Worm (Caenorhabditis elegans) whole organism, L1 larva: ENCODE results near the gene Y54G2A.52.

Source experiments
- elt-2 ChIP-seq: sonication (generic microtip); optimal IDR thresholded peaks from 2 replicates; lab custom pipeline; 2016; ENCODE audit warnings: missing genetic modification characterization, mild to moderate bottlenecking, inconsistent platforms, missing compliant biosample characterization, missing genetic modification reagents
- mep-1 ChIP-seq: fragments of 150-350 bp; optimal IDR thresholded peaks from 2 replicates; lab custom pipeline; 2014; ENCODE audit warnings: missing biosample characterization, missing genetic modification characterization
- nhr-11 ChIP-seq: fragments of 150-350 bp; optimal IDR thresholded peaks from 2 replicates; lab custom pipeline; 2014; ENCODE audit warnings: missing biosample characterization, missing genetic modification characterization
- nhr-77 ChIP-seq: fragments of 150-350 bp; optimal IDR thresholded peaks from 2 replicates; lab custom pipeline; 2014; ENCODE audit warnings: missing biosample characterization, missing genetic modification characterization
- nhr-90 ChIP-seq: sonication (generic microtip); optimal IDR thresholded peaks from 2 replicates; lab custom pipeline; 2016; ENCODE audit warnings: mild to moderate bottlenecking, missing genetic modification characterization, missing compliant biosample characterization; ENCODE audit not compliant: poor library complexity
- tbx-2 ChIP-seq: sonication (generic microtip); optimal IDR thresholded peaks from 2 replicates; lab custom pipeline; 2016; ENCODE audit warnings: missing genetic modification characterization, missing compliant biosample characterization

DNA sequence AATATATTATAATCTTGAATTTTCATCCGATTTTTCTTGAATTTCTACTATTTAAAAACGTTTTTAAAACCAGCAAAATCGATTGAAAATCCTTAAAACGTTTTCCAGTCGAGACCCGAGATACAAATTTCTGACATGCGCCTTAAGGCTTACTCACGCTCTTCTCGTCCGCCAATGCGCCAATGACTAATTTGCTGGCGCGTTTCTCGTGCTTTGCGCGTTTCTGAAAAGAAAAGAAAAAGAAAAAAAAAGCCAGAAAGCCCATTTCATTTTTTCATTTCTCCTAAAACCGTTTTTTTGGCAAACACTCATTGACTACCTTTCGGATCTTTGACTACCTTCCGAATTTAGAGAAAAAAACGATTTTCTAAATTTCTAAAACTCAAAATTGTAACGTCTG lies 21.8 kb downstream of the Y54G2A.52 start:
- no peak for TF ChIP-seq nhr-90 (tag; lab: Kevin White, UChicago)
- no peak for TF ChIP-seq mep-1 (tag; lab: Kevin White, UChicago)
- no peak for TF ChIP-seq elt-2 (tag; lab: Kevin White, UChicago)
- TF ChIP-seq nhr-11: no peak
- TF ChIP-seq nhr-77 (tag; lab: Kevin White, UChicago): no peak
- no peak for TF ChIP-seq tbx-2 (tag; lab: Kevin White, UChicago)
